Fruit fly (Drosophila melanogaster) whole organism, pupa: ENCODE results near the gene Targ3.

ENCODE experiments used
- CG10348 ChIP-seq: fragments of 200-800 bp; sonication (Bioruptor generic); IDR thresholded peaks from 2 replicates; pipeline ENCODE4 v1.3.6; 2022; ENCODE audit warnings: missing biosample characterization, missing genetic modification characterization
- CG12605 ChIP-seq: fragments of 200-800 bp; sonication (Bioruptor generic); IDR thresholded peaks from 2 replicates; pipeline ENCODE4 v1.3.6; 2022; ENCODE audit warnings: missing biosample characterization, missing genetic modification characterization
- CG13204 ChIP-seq: fragments of 200-800 bp; sonication (Bioruptor generic); optimal IDR thresholded peaks from 2 replicates; lab custom pipeline; 2018; ENCODE audit warnings: missing biosample characterization, mild to moderate bottlenecking, missing genetic modification characterization, moderate library complexity
- CG14655 ChIP-seq: fragments of 200-800 bp; sonication (Bioruptor generic); optimal IDR thresholded peaks from 3 replicates; lab custom pipeline; 2017; ENCODE audit warnings: mild to moderate bottlenecking, missing biosample characterization, missing genetic modification reagents, missing genetic modification characterization
- CG15710 ChIP-seq: fragments of 200-800 bp; sonication (Bioruptor generic); optimal IDR thresholded peaks from 2 replicates; lab custom pipeline; 2018; ENCODE audit warnings: missing biosample characterization, mild to moderate bottlenecking, missing genetic modification characterization, moderate library complexity
- CG17806 ChIP-seq: fragments of 200-800 bp; sonication (Bioruptor generic); optimal IDR thresholded peaks from 2 replicates; lab custom pipeline; 2018; ENCODE audit warnings: missing biosample characterization, mild to moderate bottlenecking, missing genetic modification characterization, moderate library complexity
- CG32121 ChIP-seq: fragments of 200-800 bp; sonication (Bioruptor generic); IDR thresholded peaks from 2 replicates; pipeline ENCODE4 v1.3.6; 2022; ENCODE audit warnings: missing biosample characterization, missing genetic modification characterization
- CG34367 ChIP-seq: fragments of 200-800 bp; sonication (Bioruptor generic); optimal IDR thresholded peaks from 2 replicates; lab custom pipeline; 2018; ENCODE audit warnings: missing biosample characterization, mild to moderate bottlenecking, missing genetic modification characterization
- CG4496 ChIP-seq: fragments of 200-800 bp; sonication (Bioruptor generic); IDR thresholded peaks from 3 replicates; pipeline ENCODE4 v1.3.6; 2022; ENCODE audit warnings: missing biosample characterization, missing genetic modification characterization
- CG8159 ChIP-seq: fragments of 200-800 bp; sonication (Bioruptor generic); optimal IDR thresholded peaks from 3 replicates; lab custom pipeline; 2018; ENCODE audit warnings: missing biosample characterization, mild to moderate bottlenecking, missing genetic modification characterization, moderate library complexity
- CG8301 ChIP-seq: fragments of 200-800 bp; sonication (Bioruptor generic); optimal IDR thresholded peaks from 2 replicates; lab custom pipeline; 2018; ENCODE audit warnings: missing biosample characterization, mild to moderate bottlenecking, missing genetic modification characterization
- CG9948 ChIP-seq: fragments of 200-800 bp; sonication (Bioruptor generic); optimal IDR thresholded peaks from 2 replicates; lab custom pipeline; 2018; ENCODE audit warnings: missing biosample characterization, mild to moderate bottlenecking, missing genetic modification characterization, moderate library complexity
- D1 ChIP-seq: fragments of 200-800 bp; sonication (Bioruptor generic); optimal IDR thresholded peaks from 2 replicates; lab custom pipeline; 2018; ENCODE audit warnings: missing biosample characterization, mild to moderate bottlenecking, missing genetic modification characterization, moderate library complexity
- EcR ChIP-seq: fragments of 200-800 bp; sonication (Bioruptor generic); optimal IDR thresholded peaks from 3 replicates; lab custom pipeline; 2019; ENCODE audit warnings: missing biosample characterization, missing genetic modification characterization, mild to moderate bottlenecking, moderate library complexity, missing genetic modification reagents
- Ets98B ChIP-seq: fragments of 200-800 bp; sonication (Bioruptor generic); IDR thresholded peaks from 2 replicates; pipeline ENCODE4 v1.3.6; 2022; ENCODE audit warnings: missing biosample characterization, missing genetic modification characterization
- Pif1A ChIP-seq: fragments of 200-800 bp; sonication (Bioruptor generic); optimal IDR thresholded peaks from 3 replicates; lab custom pipeline; 2016; ENCODE audit warnings: missing biosample characterization, missing genetic modification characterization
- Pif1B ChIP-seq: fragments of 200-800 bp; sonication (Bioruptor generic); optimal IDR thresholded peaks from 3 replicates; lab custom pipeline; 2016; ENCODE audit warnings: missing biosample characterization, missing genetic modification characterization
- Snoo ChIP-seq: fragments of 200-800 bp; sonication (Bioruptor generic); optimal IDR thresholded peaks from 3 replicates; lab custom pipeline; 2017; ENCODE audit warnings: missing biosample characterization, mild to moderate bottlenecking, missing genetic modification characterization, inconsistent platforms
- fd96Ca ChIP-seq: fragments of 200-800 bp; sonication (Bioruptor generic); IDR thresholded peaks from 3 replicates; pipeline ENCODE4 v1.3.6; 2022; ENCODE audit warnings: missing biosample characterization, missing genetic modification characterization
- gl ChIP-seq: fragments of 200-800 bp; sonication (Bioruptor generic); optimal IDR thresholded peaks from 2 replicates; lab custom pipeline; 2018; ENCODE audit warnings: missing biosample characterization, mild to moderate bottlenecking, missing genetic modification characterization
- rn ChIP-seq: fragments of 200-800 bp; sonication (Bioruptor generic); IDR thresholded peaks from 2 replicates; pipeline ENCODE4 v1.3.6; 2022; ENCODE audit warnings: missing biosample characterization, missing genetic modification characterization

The Targ3 gene

DNA sequence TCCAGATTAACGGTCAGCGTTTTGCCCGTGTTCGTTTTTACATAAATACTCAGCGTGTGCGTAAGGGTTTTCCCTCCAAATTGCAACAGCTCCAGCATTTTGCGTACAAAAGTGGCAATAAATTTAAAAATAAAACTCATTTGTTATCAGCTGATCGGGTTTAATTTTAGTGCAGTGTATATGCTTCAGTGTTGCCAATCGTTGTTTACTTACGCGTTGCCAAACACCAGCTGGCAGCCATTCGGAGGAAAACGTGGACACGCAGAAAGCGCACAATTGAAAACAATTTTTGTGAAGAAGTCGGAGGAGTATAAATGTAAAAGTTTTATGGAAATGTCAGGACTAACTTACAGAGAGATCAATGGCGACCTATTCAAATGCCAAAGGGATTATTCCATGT is at the start of gene Targ3, which contains the start of gene park:
Targ3 (plus strand) TSS at position 269 of the 400 bp plus-strand sequence.
park (minus strand) TSS at position 291 of the 400 bp plus-strand sequence.
- TF ChIP-seq CG4496 (GFP tag; lab: Robert Waterston, UW) (0 out of 3 replicates have a peak, but pooled peaks have one; percentile 37), fd96Ca (GFP tag; lab: Robert Waterston, UW) (peak; percentile 33; the same call in 1 of the 3 replicates), rn (GFP tag; lab: Robert Waterston, UW) (no peak), CG14655 (GFP tag; lab: Kevin White, UChicago) (no peak)
- TF ChIP-seq, all 21 proteins: peak for 2

- TF ChIP-seq EcR (GFP tag; lab: Kevin White, UChicago) (no peak), fd96Ca (GFP tag; lab: Robert Waterston, UW) (peak; percentile 93), CG17806 (tag; lab: Kevin White, UChicago) (peak; percentile 80), rn (GFP tag; lab: Robert Waterston, UW) (peak; percentile 68), CG9948 (tag; lab: Kevin White, UChicago) (peak; percentile 75), CG14655 (GFP tag; lab: Kevin White, UChicago) (peak; percentile 81), Pif1B (GFP tag; lab: Kevin White, UChicago) (peak; percentile 80), CG34367 (tag; lab: Kevin White, UChicago) (peak; percentile 67), CG15710 (tag; lab: Kevin White, UChicago) (peak; percentile 80), CG8159 (tag; lab: Kevin White, UChicago) (peak; percentile 72), Ets98B (GFP tag; lab: Robert Waterston, UW) (peak; percentile 93), Snoo (tag; lab: Kevin White, UChicago) (peak; percentile 87), CG12605 (GFP tag; lab: Robert Waterston, UW) (peak; percentile 92), gl (tag; lab: Kevin White, UChicago) (peak; percentile 79), CG10348 (GFP tag; lab: Robert Waterston, UW) (no peak), D1 (tag; lab: Kevin White, UChicago) (peak; percentile 47), CG13204 (peak; percentile 42), Pif1A (peak; percentile 91), CG8301 (tag; lab: Kevin White, UChicago) (peak; percentile 83), CG32121 (GFP tag; lab: Robert Waterston, UW) (peak; percentile 94), CG4496 (GFP tag; lab: Robert Waterston, UW) (peak; percentile 97)
Measured at dm6 chr3L:21171905-21172304, 24.7 kb upstream of the Targ3 start, which contains the start of gene Ac78C. TSS of gene Ac78C (minus strand) at chr3L:21171930.

- TF ChIP-seq Pif1A (peak; percentile 73), CG15710 (tag; lab: Kevin White, UChicago) (peak; percentile 72), rn (GFP tag; lab: Robert Waterston, UW) (peak; percentile 58; the same call in 1 of the 2 replicates), CG12605 (GFP tag; lab: Robert Waterston, UW) (peak; percentile 78), CG9948 (tag; lab: Kevin White, UChicago) (peak; percentile 82), gl (tag; lab: Kevin White, UChicago) (peak; percentile 46), Pif1B (GFP tag; lab: Kevin White, UChicago) (peak; percentile 39), CG17806 (tag; lab: Kevin White, UChicago) (peak; percentile 89), CG14655 (GFP tag; lab: Kevin White, UChicago) (peak; percentile 50), Snoo (tag; lab: Kevin White, UChicago) (peak; percentile 83), D1 (tag; lab: Kevin White, UChicago) (peak; percentile 75), CG32121 (GFP tag; lab: Robert Waterston, UW) (peak; percentile 89), CG4496 (GFP tag; lab: Robert Waterston, UW) (peak; percentile 95), EcR (GFP tag; lab: Kevin White, UChicago) (peak; percentile 77), CG10348 (GFP tag; lab: Robert Waterston, UW) (peak; percentile 50; the same call in 1 of the 2 replicates), Ets98B (GFP tag; lab: Robert Waterston, UW) (peak; percentile 91), CG13204 (no peak), CG34367 (tag; lab: Kevin White, UChicago) (peak; percentile 72), CG8301 (tag; lab: Kevin White, UChicago) (peak; percentile 69), fd96Ca (GFP tag; lab: Robert Waterston, UW) (no peak), CG8159 (tag; lab: Kevin White, UChicago) (peak; percentile 82)
Measured at dm6 chr3L:21172527-21173253, 23.9 kb upstream of the Targ3 start, which contains the start of the genes chb and AsnS. TSS of gene chb (plus strand) at chr3L:21172853. TSS of gene AsnS (plus strand) at chr3L:21173118.

DNA sequence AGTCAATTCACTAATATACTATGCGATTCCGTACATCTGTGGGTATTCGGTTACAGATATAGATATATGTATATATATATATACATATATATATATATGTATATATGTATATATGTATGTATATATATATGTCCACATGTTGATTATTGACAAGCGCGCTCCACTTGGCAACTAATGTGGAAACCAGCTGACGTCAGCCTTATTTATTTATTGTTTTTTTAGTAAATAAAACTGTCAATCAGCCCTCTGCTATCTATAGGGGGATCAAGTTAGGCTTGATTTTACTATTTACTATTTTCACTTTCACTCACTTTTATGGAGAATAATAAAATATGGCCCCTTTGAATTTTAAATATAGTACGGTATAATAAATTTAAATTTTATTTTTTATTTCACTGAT is 21.7 kb upstream of the Targ3 start:
- TF ChIP-seq Snoo (tag; lab: Kevin White, UChicago), result no peak
- no peak for TF ChIP-seq CG10348 (GFP tag; lab: Robert Waterston, UW)
- TF ChIP-seq CG4496 (GFP tag; lab: Robert Waterston, UW), result no peak
- no peak for TF ChIP-seq CG13204
- TF ChIP-seq rn (GFP tag; lab: Robert Waterston, UW), result no peak
- TF ChIP-seq CG8301 (tag; lab: Kevin White, UChicago), result no peak
- no peak for TF ChIP-seq CG17806 (tag; lab: Kevin White, UChicago)
- no peak for TF ChIP-seq Pif1A
- no peak for TF ChIP-seq D1 (tag; lab: Kevin White, UChicago)
- no peak for TF ChIP-seq Pif1B (GFP tag; lab: Kevin White, UChicago)
